Fruit fly (Drosophila melanogaster): ENCODE results near the gene run.
"Not testable (repeated sequence)": the region's sequence is repeated elsewhere in the genome, so short reads cannot be mapped to it uniquely, and the experiment has no call there.

run gene

DNA sequence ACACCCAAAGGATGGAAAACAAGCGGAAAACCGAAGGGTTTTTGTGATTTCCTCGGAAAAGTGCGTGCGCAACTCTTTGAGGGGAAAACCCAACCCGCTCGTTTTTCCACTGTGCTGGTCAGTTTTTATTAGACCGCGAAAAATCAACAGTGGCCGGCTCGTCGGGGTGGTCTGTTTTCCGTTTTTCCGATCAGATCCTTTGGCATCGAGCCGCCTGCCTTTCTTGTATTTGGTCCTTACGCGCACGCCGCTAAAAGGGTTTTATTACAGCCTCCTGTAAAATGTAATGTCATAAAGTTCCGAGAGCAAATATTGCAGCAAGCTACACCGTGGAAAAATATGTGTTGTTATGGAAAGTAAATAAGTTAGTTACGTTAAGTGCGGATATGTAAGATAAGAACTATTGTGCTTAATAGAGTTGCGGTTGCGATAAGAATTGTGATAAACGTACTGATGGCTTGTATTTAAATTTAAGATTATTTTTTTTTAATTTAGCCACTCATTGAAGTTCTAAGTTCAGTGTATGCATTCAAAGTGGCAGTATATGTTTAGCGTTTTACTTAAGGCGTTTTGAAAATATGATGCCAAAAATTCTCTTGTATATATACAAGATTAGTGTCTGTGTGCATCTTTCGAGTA is 27.4 kb upstream of the run start:
- TF ChIP-seq brk (GFP tag; optimal IDR thresholded peaks at IDR 0.05) = no peak
- no peak for TF ChIP-seq rgr (GFP tag; optimal IDR thresholded peaks at IDR 0.05)
- no peak for TF ChIP-seq Dif (GFP tag; optimal IDR thresholded peaks at IDR 0.05; ENCODE audit: partially characterized antibody)
- TF ChIP-seq foxo (GFP tag; optimal IDR thresholded peaks at IDR 0.05) = no peak
- no peak for TF ChIP-seq Hr83 (GFP tag; optimal IDR thresholded peaks at IDR 0.05; ENCODE audit: poor library complexity, severe bottlenecking)

DNA sequence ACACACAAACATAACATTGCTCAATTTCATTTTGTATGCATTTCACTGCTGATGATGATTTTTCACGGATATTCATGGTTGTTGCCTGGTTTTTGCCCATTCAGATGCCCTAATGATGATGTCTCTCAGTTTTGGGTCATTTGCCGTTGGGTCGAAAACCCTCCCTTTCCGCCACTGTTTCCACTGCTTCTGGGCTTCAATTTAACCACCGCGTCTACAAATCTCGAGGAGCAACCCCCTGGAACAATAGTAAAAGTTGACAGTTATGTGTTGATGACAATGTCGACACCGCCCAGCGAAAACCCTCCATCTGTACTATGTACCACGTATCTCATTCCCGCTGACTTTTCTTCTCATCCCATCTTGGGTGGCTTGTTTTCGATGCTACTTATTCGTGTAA is 24.1 kb upstream of the run start:
- no peak for TF ChIP-seq N (GFP tag; optimal IDR thresholded peaks at IDR 0.05)
- no peak for TF ChIP-seq Dfd (GFP tag; optimal IDR thresholded peaks at IDR 0.05)

DNA sequence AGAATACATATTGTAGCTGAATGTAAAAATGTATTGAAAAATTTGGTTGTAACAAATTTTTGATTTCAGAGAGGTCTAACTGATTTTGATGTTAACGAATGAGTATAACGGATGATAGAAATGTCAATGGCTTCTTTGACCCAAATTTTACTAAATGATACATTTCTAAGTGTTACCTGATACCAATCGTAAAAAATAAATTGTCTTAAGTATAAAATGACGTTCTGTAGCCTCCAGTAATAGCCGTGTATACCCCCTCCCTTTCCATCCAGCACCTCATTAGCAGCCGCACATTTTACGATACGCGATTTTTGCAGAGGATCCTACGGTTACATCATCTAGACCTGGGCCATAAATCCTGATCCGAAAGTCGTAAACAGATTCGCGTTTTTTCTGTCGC is 13.5 kb upstream of the run start, which contains the start of gene hydra:
hydra (minus strand) TSS at position 101 of the 400 bp plus-strand sequence.
- TF ChIP-seq usp, tai, CG32264 (GFP tag; optimal IDR thresholded peaks at IDR 0.05): not testable (repeated sequence)

DNA sequence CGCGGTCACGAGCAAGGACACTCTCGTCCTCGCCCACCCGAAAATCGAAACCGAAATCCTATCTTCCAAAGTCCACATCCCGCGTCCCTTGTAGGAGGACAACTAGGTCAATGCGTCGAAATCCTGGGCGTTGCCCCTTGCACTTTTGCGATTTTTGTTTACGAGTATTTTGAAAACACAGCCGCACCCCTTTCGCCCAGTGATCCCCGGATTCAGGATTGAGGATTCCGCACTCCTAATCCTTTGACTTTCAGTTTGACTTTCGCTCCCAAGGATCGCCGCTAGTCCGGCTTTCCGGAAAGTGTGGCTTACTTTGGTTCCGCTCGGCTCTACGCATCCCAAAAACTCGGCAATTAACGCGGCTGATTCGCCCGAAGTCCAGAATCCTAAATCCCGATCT is 10.1 kb upstream of the run start:
- TF ChIP-seq CG9705 (GFP tag; optimal IDR thresholded peaks at IDR 0.05) (no peak), dmrt93B (GFP tag; optimal IDR thresholded peaks at IDR 0.05) (no peak), tai (GFP tag; optimal IDR thresholded peaks at IDR 0.05) (no peak), rgr (GFP tag; optimal IDR thresholded peaks at IDR 0.05) (no peak), usp (GFP tag; optimal IDR thresholded peaks at IDR 0.05) (no peak), Dif (GFP tag; optimal IDR thresholded peaks at IDR 0.05; ENCODE audit: partially characterized antibody) (no peak)

dm6 chrX:20687252-20687651 is 3.2 kb upstream of the run start:
- no peak for TF ChIP-seq Rel (GFP tag; optimal IDR thresholded peaks at IDR 0.05)
- no peak for TF ChIP-seq Rel (tag; optimal IDR thresholded peaks at IDR 0.05)
- no peak for TF ChIP-seq psq (GFP tag; optimal IDR thresholded peaks at IDR 0.05)
- TF ChIP-seq ey (GFP tag; optimal IDR thresholded peaks at IDR 0.05) = no peak
- TF ChIP-seq dsf (GFP tag; optimal IDR thresholded peaks at IDR 0.05; ENCODE audit: borderline replicate concordance) = no peak
- TF ChIP-seq rgr (GFP tag; optimal IDR thresholded peaks at IDR 0.05) = no peak
- no peak for TF ChIP-seq Hr78 (GFP tag; optimal IDR thresholded peaks at IDR 0.05)
- no peak for TF ChIP-seq Sp1 (GFP tag; optimal IDR thresholded peaks at IDR 0.05)
- no peak for TF ChIP-seq sage (GFP tag; optimal IDR thresholded peaks at IDR 0.05)
- no peak for TF ChIP-seq Hnf4 (GFP tag; optimal IDR thresholded peaks at IDR 0.05)
- TF ChIP-seq Dfd (GFP tag; optimal IDR thresholded peaks at IDR 0.05) = no peak
- no peak for TF ChIP-seq Vsx2 (GFP tag; optimal IDR thresholded peaks at IDR 0.05; ENCODE audit: partially characterized antibody)
- TF ChIP-seq Myc (optimal IDR thresholded peaks at IDR 0.05) = no peak
- TF ChIP-seq woc (GFP tag; optimal IDR thresholded peaks at IDR 0.05) = no peak

DNA sequence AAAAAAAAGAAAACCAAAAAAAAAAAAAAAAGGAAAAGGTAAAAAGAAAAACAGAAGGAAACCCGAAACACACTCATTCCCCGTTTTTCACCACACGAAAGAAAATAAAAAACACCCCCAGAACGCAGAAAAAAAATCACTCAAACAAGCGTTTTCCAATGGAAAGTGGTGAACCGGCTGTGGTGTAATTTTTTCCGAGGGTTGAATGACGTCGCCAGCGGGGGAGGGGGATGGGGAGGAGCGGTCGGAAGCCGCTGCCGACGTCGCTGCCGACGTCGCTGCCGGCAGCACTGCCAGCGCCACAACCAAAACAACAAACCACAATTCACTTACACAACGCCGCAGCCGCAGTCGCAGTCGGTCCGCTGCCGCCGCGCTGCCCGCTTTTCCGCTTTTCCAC is 966 bp upstream of the run start:
- TF ChIP-seq brk (GFP tag; optimal IDR thresholded peaks at IDR 0.05) (no peak), Dif (GFP tag; optimal IDR thresholded peaks at IDR 0.05; ENCODE audit: partially characterized antibody) (no peak), Rel (GFP tag; optimal IDR thresholded peaks at IDR 0.05) (no peak), Rel (tag; optimal IDR thresholded peaks at IDR 0.05) (no peak), fru (GFP tag; optimal IDR thresholded peaks at IDR 0.05) (no peak), pan (optimal IDR thresholded peaks at IDR 0.05) (no peak), Dfd (GFP tag; optimal IDR thresholded peaks at IDR 0.05) (no peak), Hnf4 (GFP tag; optimal IDR thresholded peaks at IDR 0.05) (no peak), br (GFP tag; optimal IDR thresholded peaks at IDR 0.05) (no peak), dl (GFP tag; optimal IDR thresholded peaks at IDR 0.05; ENCODE audit: insufficient read depth in 1 of 2, partially characterized antibody in 2 of 2) (no peak), GATAd (GFP tag; optimal IDR thresholded peaks at IDR 0.05) (no peak), sv (GFP tag; optimal IDR thresholded peaks at IDR 0.05) (no peak), CG32264 (GFP tag; optimal IDR thresholded peaks at IDR 0.05) (no peak), Mio (GFP tag; optimal IDR thresholded peaks at IDR 0.05) (no peak)

All from whole organism, wandering third instar larva.